Worm (Caenorhabditis elegans) whole organism, L3 larva: ENCODE results near the gene smi-1.

Experiments used
- ama-1 ChIP-seq: fragments of 150-350 bp; optimal IDR thresholded peaks from 2 replicates; lab custom pipeline; 2018
- lin-15B ChIP-seq: fragments of 150-350 bp; optimal IDR thresholded peaks from 2 replicates; lab custom pipeline; 2014; ENCODE audit warnings: missing biosample characterization, missing genetic modification characterization
- ztf-11 ChIP-seq: fragments of 150-350 bp; optimal IDR thresholded peaks from 2 replicates; lab custom pipeline; 2014; ENCODE audit warnings: missing biosample characterization, missing genetic modification characterization

DNA sequence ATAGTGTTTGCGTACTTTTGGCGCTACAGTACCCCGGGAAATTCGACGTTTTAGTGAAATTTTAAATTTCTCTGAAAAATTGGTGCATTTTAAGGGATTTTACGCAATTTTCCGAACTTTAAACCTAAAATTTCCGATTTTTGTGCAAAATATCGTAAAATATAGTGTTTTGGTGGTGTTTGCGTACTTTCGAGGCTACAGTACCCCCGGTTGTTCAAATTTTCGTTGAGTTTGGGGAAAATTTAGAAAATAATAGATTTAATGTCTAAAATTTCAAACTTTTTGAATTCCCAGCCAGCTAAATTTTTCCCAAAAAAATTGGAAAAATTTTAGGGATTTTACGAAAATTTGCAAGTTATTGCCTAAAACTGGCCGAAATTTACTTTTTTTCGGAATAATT, 45.7 kb upstream of the smi-1 start:
- TF ChIP-seq lin-15B (tag; lab: Kevin White, UChicago) (no peak), ztf-11 (tag; lab: Kevin White, UChicago) (no peak), ama-1 (no peak)
